Worm (Caenorhabditis elegans) whole organism, L1 larva: ENCODE measurements around the gene C07E3.3.

Source experiments
- C04F5.9 ChIP-seq: sonication (generic microtip); optimal IDR thresholded peaks from 2 replicates; lab custom pipeline; 2016; ENCODE audit warnings: missing genetic modification characterization, missing compliant biosample characterization
- C16A3.4 ChIP-seq: fragments of 150-350 bp; optimal IDR thresholded peaks from 2 replicates; lab custom pipeline; 2014; ENCODE audit warnings: missing biosample characterization, missing genetic modification characterization
- C34B4.2 ChIP-seq: sonication (generic microtip); optimal IDR thresholded peaks from 2 replicates; lab custom pipeline; 2017; ENCODE audit warnings: mild to moderate bottlenecking, missing genetic modification characterization, missing compliant biosample characterization
- F16B12.6 ChIP-seq: fragments of 150-350 bp; optimal IDR thresholded peaks from 2 replicates; lab custom pipeline; 2014; ENCODE audit warnings: missing biosample characterization, missing genetic modification characterization
- Y116A8C.19 ChIP-seq: sonication (generic microtip); optimal IDR thresholded peaks from 2 replicates; lab custom pipeline; 2016; ENCODE audit warnings: missing compliant biosample characterization, missing genetic modification characterization, borderline replicate concordance
- ama-1 ChIP-seq: fragments of 150-350 bp; optimal IDR thresholded peaks from 2 replicates; lab custom pipeline; 2014
- blmp-1 ChIP-seq: fragments of 150-350 bp; optimal IDR thresholded peaks from 2 replicates; lab custom pipeline; 2014; ENCODE audit warnings: missing biosample characterization, missing genetic modification characterization
- ceh-8 ChIP-seq: fragments of 200-800 bp; sonication (Bioruptor generic); optimal IDR thresholded peaks from 2 replicates; lab custom pipeline; 2018; ENCODE audit warnings: mild to moderate bottlenecking, missing genetic modification characterization, moderate library complexity, missing compliant biosample characterization
- ceh-82 ChIP-seq, 3 experiments: fragments of 150-350 bp in 1 of 3; sonication (generic microtip) in 2 of 3; optimal IDR thresholded peaks; 2 replicates each; lab custom pipeline; 2014 to 2017; ENCODE audit warnings: missing biosample characterization in 3 of 3, missing genetic modification characterization in 3 of 3
- dsc-1 ChIP-seq: sonication (generic microtip); optimal IDR thresholded peaks from 2 replicates; lab custom pipeline; 2016; ENCODE audit warnings: mild to moderate bottlenecking, missing genetic modification characterization, missing compliant biosample characterization
- efl-1 ChIP-seq, 4 experiments: fragments of 150-350 bp; optimal IDR thresholded peaks in 3 of 4; peaks in 1 of 4; 1 replicate in 1 of 4; 2 replicates in 3 of 4; lab custom pipeline; 2014; ENCODE audit warnings: missing biosample characterization in 2 of 4, missing genetic modification characterization in 2 of 4, missing genetic modification reagents in 2 of 4
- efl-3 ChIP-seq: fragments of 200-800 bp; sonication (Bioruptor generic); optimal IDR thresholded peaks from 2 replicates; lab custom pipeline; 2018; ENCODE audit warnings: mild to moderate bottlenecking, missing genetic modification characterization, missing compliant biosample characterization
- egl-27 ChIP-seq, 2 experiments: fragments of 150-350 bp in 1 of 2; sonication (generic microtip); optimal IDR thresholded peaks; 3 replicates each; lab custom pipeline; 2017 to 2018; ENCODE audit warnings: missing biosample characterization in 2 of 2, missing genetic modification characterization in 2 of 2, missing genetic modification reagents in 2 of 2
- elt-2 ChIP-seq: sonication (generic microtip); optimal IDR thresholded peaks from 2 replicates; lab custom pipeline; 2016; ENCODE audit warnings: missing genetic modification characterization, mild to moderate bottlenecking, inconsistent platforms, missing compliant biosample characterization, missing genetic modification reagents
- elt-3 ChIP-seq, 6 experiments: fragments of 150-350 bp in 1 of 6; sonication (generic microtip); optimal IDR thresholded peaks; 2 replicates each; lab custom pipeline; 2017 to 2018; ENCODE audit warnings: missing biosample characterization in 6 of 6, missing genetic modification characterization in 6 of 6, inconsistent platforms in 1 of 6
- ets-5 ChIP-seq: fragments of 200-800 bp; sonication (Bioruptor generic); IDR thresholded peaks from 2 replicates; pipeline ENCODE4 v1.3.6; 2022; ENCODE audit warnings: missing genetic modification characterization, missing compliant biosample characterization
- fkh-8 ChIP-seq: sonication (generic microtip); optimal IDR thresholded peaks from 2 replicates; lab custom pipeline; 2016; ENCODE audit warnings: mild to moderate bottlenecking, missing genetic modification characterization, missing compliant biosample characterization
- hlh-4 ChIP-seq: sonication (generic microtip); optimal IDR thresholded peaks from 2 replicates; lab custom pipeline; 2016; ENCODE audit warnings: mild to moderate bottlenecking, missing genetic modification characterization, missing compliant biosample characterization
- jun-1 ChIP-seq: fragments of 150-350 bp; optimal IDR thresholded peaks from 2 replicates; lab custom pipeline; 2014; ENCODE audit warnings: missing biosample characterization, missing genetic modification reagents, missing genetic modification characterization
- lin-14 ChIP-seq: fragments of 200-800 bp; sonication (Bioruptor generic); optimal IDR thresholded peaks from 2 replicates; lab custom pipeline; 2018; ENCODE audit warnings: mild to moderate bottlenecking, missing genetic modification characterization, moderate library complexity, missing compliant biosample characterization
- lin-35 ChIP-seq, 2 experiments: fragments of 150-350 bp; optimal IDR thresholded peaks; 2 replicates each; lab custom pipeline; 2014; ENCODE audit warnings: missing biosample characterization in 2 of 2, missing genetic modification characterization in 2 of 2, missing genetic modification reagents in 2 of 2
- lin-39 ChIP-seq: fragments of 150-350 bp; optimal IDR thresholded peaks from 2 replicates; lab custom pipeline; 2014; ENCODE audit warnings: missing biosample characterization, missing genetic modification reagents, missing genetic modification characterization
- lir-3 ChIP-seq: sonication (generic microtip); optimal IDR thresholded peaks from 2 replicates; lab custom pipeline; 2016; ENCODE audit warnings: mild to moderate bottlenecking, missing genetic modification characterization, moderate library complexity, missing compliant biosample characterization; ENCODE audit not compliant: poor library complexity
- lsy-2 ChIP-seq, 2 experiments: fragments of 150-350 bp; optimal IDR thresholded peaks; 2 replicates each; lab custom pipeline; 2014; ENCODE audit warnings: missing biosample characterization in 2 of 2, missing genetic modification characterization in 2 of 2
- mab-9 ChIP-seq: fragments of 200-800 bp; sonication (Bioruptor generic); IDR thresholded peaks from 2 replicates; pipeline ENCODE4 v1.3.6; 2022; ENCODE audit warnings: missing genetic modification reagents, missing genetic modification characterization, missing compliant biosample characterization
- mdl-1 ChIP-seq, 2 experiments: fragments of 150-350 bp; optimal IDR thresholded peaks; 2 replicates each; lab custom pipeline; 2014 to 2017; ENCODE audit warnings: missing biosample characterization in 2 of 2, missing genetic modification characterization in 2 of 2, inconsistent platforms in 1 of 2
- mep-1 ChIP-seq: fragments of 150-350 bp; optimal IDR thresholded peaks from 2 replicates; lab custom pipeline; 2014; ENCODE audit warnings: missing biosample characterization, missing genetic modification characterization
- nhr-12 ChIP-seq: sonication (generic microtip); optimal IDR thresholded peaks from 2 replicates; lab custom pipeline; 2017; ENCODE audit warnings: missing biosample characterization, missing genetic modification characterization
- nhr-19 ChIP-seq: fragments of 200-800 bp; sonication (Bioruptor generic); conservative IDR thresholded peaks from 2 replicates; pipeline ENCODE4 v1.3.6; 2022; ENCODE audit warnings: missing genetic modification characterization, missing compliant biosample characterization
- nhr-20 ChIP-seq: sonication (generic microtip); optimal IDR thresholded peaks from 2 replicates; lab custom pipeline; 2016; ENCODE audit warnings: mild to moderate bottlenecking, missing genetic modification characterization, missing compliant biosample characterization
- nhr-237 ChIP-seq: fragments of 150-350 bp; optimal IDR thresholded peaks from 2 replicates; lab custom pipeline; 2014; ENCODE audit warnings: missing biosample characterization, missing genetic modification characterization
- nhr-47 ChIP-seq: sonication (generic microtip); optimal IDR thresholded peaks from 2 replicates; lab custom pipeline; 2016; ENCODE audit warnings: mild to moderate bottlenecking, missing genetic modification characterization, moderate library complexity, missing compliant biosample characterization
- nhr-71 ChIP-seq: sonication (generic microtip); optimal IDR thresholded peaks from 2 replicates; lab custom pipeline; 2016; ENCODE audit warnings: mild to moderate bottlenecking, missing genetic modification characterization, moderate library complexity, missing compliant biosample characterization
- nhr-77 ChIP-seq: fragments of 150-350 bp; optimal IDR thresholded peaks from 2 replicates; lab custom pipeline; 2014; ENCODE audit warnings: missing biosample characterization, missing genetic modification characterization
- nhr-84 ChIP-seq: sonication (generic microtip); optimal IDR thresholded peaks from 2 replicates; lab custom pipeline; 2017; ENCODE audit warnings: missing biosample characterization, missing genetic modification characterization
- nhr-85 ChIP-seq: sonication (generic microtip); peaks from one replicate; lab custom pipeline; 2016; ENCODE audit warnings: missing genetic modification characterization, inconsistent platforms, missing compliant biosample characterization
- nhr-90 ChIP-seq: sonication (generic microtip); optimal IDR thresholded peaks from 2 replicates; lab custom pipeline; 2016; ENCODE audit warnings: mild to moderate bottlenecking, missing genetic modification characterization, missing compliant biosample characterization; ENCODE audit not compliant: poor library complexity
- pag-3 ChIP-seq: sonication (generic microtip); optimal IDR thresholded peaks from 2 replicates; lab custom pipeline; 2017; ENCODE audit warnings: missing genetic modification characterization, mild to moderate bottlenecking, missing compliant biosample characterization, antibody characterized with exemption, borderline replicate concordance; ENCODE audit not compliant: insufficient read depth
- pax-3 ChIP-seq: fragments of 200-800 bp; sonication (Bioruptor generic); optimal IDR thresholded peaks from 2 replicates; lab custom pipeline; 2018; ENCODE audit warnings: mild to moderate bottlenecking, missing genetic modification characterization, moderate library complexity, missing compliant biosample characterization
- rnt-1 ChIP-seq: sonication (generic microtip); optimal IDR thresholded peaks from 2 replicates; lab custom pipeline; 2016; ENCODE audit warnings: mild to moderate bottlenecking, missing genetic modification characterization, moderate library complexity, missing compliant biosample characterization
- snu-23 ChIP-seq: sonication (generic microtip); optimal IDR thresholded peaks from 2 replicates; lab custom pipeline; 2016; ENCODE audit warnings: missing genetic modification characterization, missing compliant biosample characterization
- swsn-7 ChIP-seq: sonication (generic microtip); optimal IDR thresholded peaks from 2 replicates; lab custom pipeline; 2016; ENCODE audit warnings: missing genetic modification characterization, missing compliant biosample characterization
- tbx-2 ChIP-seq: sonication (generic microtip); optimal IDR thresholded peaks from 2 replicates; lab custom pipeline; 2016; ENCODE audit warnings: missing genetic modification characterization, missing compliant biosample characterization
- unc-130 ChIP-seq: fragments of 150-350 bp; optimal IDR thresholded peaks from 2 replicates; lab custom pipeline; 2017; ENCODE audit warnings: missing biosample characterization, missing genetic modification characterization, inconsistent platforms
- unc-62 ChIP-seq: fragments of 150-350 bp; optimal IDR thresholded peaks from 2 replicates; lab custom pipeline; 2014; ENCODE audit warnings: missing biosample characterization, missing genetic modification reagents, missing genetic modification characterization
- unc-86 ChIP-seq: sonication (generic microtip); optimal IDR thresholded peaks from 2 replicates; lab custom pipeline; 2016; ENCODE audit warnings: missing genetic modification characterization, missing compliant biosample characterization
- ztf-11 ChIP-seq, 2 experiments: sonication (generic microtip); optimal IDR thresholded peaks; 2 replicates each; lab custom pipeline; 2016 to 2017; ENCODE audit warnings: missing genetic modification characterization in 2 of 2, missing biosample characterization in 1 of 2, missing compliant biosample characterization in 1 of 2
- ztf-4 ChIP-seq: fragments of 150-350 bp; optimal IDR thresholded peaks from 2 replicates; lab custom pipeline; 2014; ENCODE audit warnings: missing biosample characterization, missing genetic modification characterization

C07E3.3 gene

ce11 chrII:10389776-10390175 lies 32.5 kb upstream of the C07E3.3 start:
- TF ChIP-seq efl-3 (GFP tag; lab: Kevin White, UChicago) (no peak), snu-23 (GFP tag; lab: Kevin White, UChicago) (peak; percentile 40), mep-1 (tag; lab: Kevin White, UChicago) (peak; percentile 48), ama-1 (lab: Kevin White, UChicago) (peak; percentile 54), ceh-82 (tag; optimal IDR thresholded peaks at IDR 0.05; lab: Kevin White, UChicago) (no peak), lin-14 (peak; percentile 68), pag-3 (tag; lab: Kevin White, UChicago) (no peak), C16A3.4 (tag; lab: Kevin White, UChicago) (peak; percentile 9), lin-35 (GFP tag; optimal IDR thresholded peaks at IDR 0.05; lab: Kevin White, UChicago) (peak in 1 of 2 experiments; percentile 61), nhr-19 (GFP tag; lab: Robert Waterston, UW) (peak; percentile 86), nhr-77 (tag; lab: Kevin White, UChicago) (peak; percentile 0), nhr-90 (peak; percentile 12), jun-1 (tag; lab: Kevin White, UChicago) (peak; percentile 51), ztf-4 (tag; lab: Kevin White, UChicago) (peak; percentile 12), nhr-85 (peak; percentile 11), lsy-2 (tag; optimal IDR thresholded peaks at IDR 0.05; lab: Kevin White, UChicago) (peak in 1 of 2 experiments; percentile 25), C04F5.9 (tag; lab: Kevin White, UChicago) (no peak), unc-86 (tag; lab: Kevin White, UChicago) (no peak), unc-130 (tag; lab: Kevin White, UChicago) (peak; percentile 4), blmp-1 (peak; percentile 32), nhr-20 (peak; percentile 63), tbx-2 (tag; lab: Kevin White, UChicago) (peak; percentile 22), pax-3 (tag; lab: Kevin White, UChicago) (no peak), elt-2 (tag; lab: Kevin White, UChicago) (peak; percentile 86), efl-1 (optimal IDR thresholded peaks at IDR 0.05; lab: Kevin White, UChicago) (no peak), efl-1 (GFP tag; optimal IDR thresholded peaks at IDR 0.05 in 1 of 2; lab: Kevin White, UChicago) (peak in 1 of 2 experiments; percentile 93), F16B12.6 (tag; lab: Kevin White, UChicago) (no peak), lin-39 (tag; lab: Kevin White, UChicago) (no peak), unc-62 (GFP tag; lab: Kevin White, UChicago) (no peak), rnt-1 (peak; percentile 38), mdl-1 (tag; optimal IDR thresholded peaks at IDR 0.05; lab: Kevin White, UChicago) (peak in 1 of 2 experiments; percentile 67), swsn-7 (tag; lab: Kevin White, UChicago) (peak; percentile 17), nhr-71 (tag; lab: Kevin White, UChicago) (peak; percentile 55)

- TF ChIP-seq dsc-1 (tag; lab: Kevin White, UChicago) (no peak), nhr-77 (tag; lab: Kevin White, UChicago) (no peak), ztf-11 (tag; optimal IDR thresholded peaks at IDR 0.05; lab: Kevin White, UChicago) (no peak), nhr-12 (tag; lab: Kevin White, UChicago) (no peak), blmp-1 (peak; percentile 80), lin-39 (tag; lab: Kevin White, UChicago) (no peak), C04F5.9 (tag; lab: Kevin White, UChicago) (no peak), fkh-8 (tag; lab: Kevin White, UChicago) (no peak), elt-3 (tag; optimal IDR thresholded peaks at IDR 0.05; lab: Kevin White, UChicago) (peak; percentile 3 to 84 (median 58)), lir-3 (tag; lab: Kevin White, UChicago) (no peak), hlh-4 (tag; lab: Kevin White, UChicago) (no peak), C34B4.2 (tag; lab: Kevin White, UChicago) (no peak), unc-86 (tag; lab: Kevin White, UChicago) (no peak), pax-3 (tag; lab: Kevin White, UChicago) (no peak), efl-1 (optimal IDR thresholded peaks at IDR 0.05; lab: Kevin White, UChicago) (peak in 1 of 2 experiments; percentile 4), efl-1 (GFP tag; optimal IDR thresholded peaks at IDR 0.05 in 1 of 2; lab: Kevin White, UChicago) (peak in 1 of 2 experiments; percentile 94), mab-9 (no peak), unc-130 (tag; lab: Kevin White, UChicago) (peak; percentile 26), elt-2 (tag; lab: Kevin White, UChicago) (peak; percentile 69), nhr-85 (peak; percentile 86), snu-23 (GFP tag; lab: Kevin White, UChicago) (peak; percentile 64), ets-5 (GFP tag; lab: Robert Waterston, UW) (no peak), ceh-8 (no peak), Y116A8C.19 (tag; lab: Kevin White, UChicago) (no peak), lin-35 (GFP tag; optimal IDR thresholded peaks at IDR 0.05; lab: Kevin White, UChicago) (peak in 1 of 2 experiments; percentile 80), nhr-237 (tag; lab: Kevin White, UChicago) (no peak), nhr-90 (peak; percentile 56), nhr-84 (tag; lab: Kevin White, UChicago) (no peak), nhr-47 (tag; lab: Kevin White, UChicago) (peak; percentile 19), egl-27 (tag; optimal IDR thresholded peaks at IDR 0.05; lab: Kevin White, UChicago) (no peak), ztf-4 (tag; lab: Kevin White, UChicago) (no peak)
Observed at ce11 chrII:10389038-10389437, 31.7 kb upstream of the C07E3.3 start.
